Fruit fly (Drosophila melanogaster): Measurements from ENCODE around the gene mei-P26.

The mei-P26 gene

dm6 chrX:9215485-9215884, 52.4 kb downstream of the mei-P26 start, which contains the start of gene CG15368:
CG15368 (plus strand) TSS chrX:9215785.
- TF ChIP-seq CG7101 (tag; optimal IDR thresholded peaks at IDR 0.05) = no peak
- TF ChIP-seq CG11617 (GFP tag; optimal IDR thresholded peaks at IDR 0.05) = no peak
- TF ChIP-seq CG14711 (tag; optimal IDR thresholded peaks at IDR 0.05) = no peak
- TF ChIP-seq Hr96 (GFP tag; optimal IDR thresholded peaks at IDR 0.05) = no peak
- no peak for TF ChIP-seq ovo (GFP tag; optimal IDR thresholded peaks at IDR 0.05)
- no peak for TF ChIP-seq cic (GFP tag; optimal IDR thresholded peaks at IDR 0.05)
- no peak for TF ChIP-seq CG12768 (GFP tag; optimal IDR thresholded peaks at IDR 0.05)
- TF ChIP-seq CG1620 (GFP tag; optimal IDR thresholded peaks at IDR 0.05) = no peak
- no peak for TF ChIP-seq Crg-1 (GFP tag; optimal IDR thresholded peaks at IDR 0.05)
- TF ChIP-seq Clk (GFP tag; optimal IDR thresholded peaks at IDR 0.05) = no peak
- TF ChIP-seq pad (GFP tag; optimal IDR thresholded peaks at IDR 0.05) = no peak
- TF ChIP-seq tj (GFP tag; optimal IDR thresholded peaks at IDR 0.05) = no peak

dm6 chrX:9216572-9216971, 53.5 kb downstream of the mei-P26 start, which contains the start of gene CG15369:
CG15369 (plus strand) TSS chrX:9216872.
- no peak for TF ChIP-seq Clk (GFP tag; optimal IDR thresholded peaks at IDR 0.05)
- no peak for TF ChIP-seq CG1620 (GFP tag; optimal IDR thresholded peaks at IDR 0.05)
- no peak for TF ChIP-seq Crg-1 (GFP tag; optimal IDR thresholded peaks at IDR 0.05)
- TF ChIP-seq CG7101 (tag; optimal IDR thresholded peaks at IDR 0.05) = no peak
- TF ChIP-seq cnc (optimal IDR thresholded peaks at IDR 0.05) = no peak
- no peak for TF ChIP-seq Mnt (GFP tag; optimal IDR thresholded peaks at IDR 0.05)
- no peak for TF ChIP-seq CG12768 (GFP tag; optimal IDR thresholded peaks at IDR 0.05)
- TF ChIP-seq CG33017 (tag; optimal IDR thresholded peaks at IDR 0.05) = no peak
- no peak for TF ChIP-seq kay (GFP tag; ENCODE audit: borderline replicate concordance)

DNA sequence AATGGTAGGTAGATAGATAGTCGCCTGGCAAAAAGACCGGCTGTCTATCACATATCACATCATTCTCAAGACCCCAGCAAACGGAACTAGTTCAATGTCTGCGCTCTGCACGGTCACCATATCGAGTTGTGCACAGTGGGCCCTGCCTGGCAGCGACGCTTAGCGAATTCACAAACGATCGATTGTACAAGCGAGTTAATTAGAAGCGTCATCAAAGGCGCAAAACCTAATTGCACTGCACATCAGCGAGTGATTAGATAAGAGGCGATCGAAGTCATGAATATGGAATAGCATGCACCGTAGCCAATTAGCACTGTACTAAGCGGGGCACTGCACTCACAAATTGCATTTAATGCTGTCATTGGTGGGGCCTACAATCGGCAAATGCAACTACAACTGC, 57.4 kb downstream of the mei-P26 start:
- TF ChIP-seq CG7045 (GFP tag; optimal IDR thresholded peaks at IDR 0.05) (no peak), CG1620 (GFP tag; optimal IDR thresholded peaks at IDR 0.05) (no peak), cic (GFP tag; optimal IDR thresholded peaks at IDR 0.05) (no peak), bab1 (GFP tag; optimal IDR thresholded peaks at IDR 0.05) (peak; percentile 26), CG14711 (tag; optimal IDR thresholded peaks at IDR 0.05) (no peak), ovo (GFP tag; optimal IDR thresholded peaks at IDR 0.05) (no peak), CG33017 (tag; optimal IDR thresholded peaks at IDR 0.05) (peak; percentile 9), CG11617 (GFP tag; optimal IDR thresholded peaks at IDR 0.05) (no peak), toe (GFP tag; optimal IDR thresholded peaks at IDR 0.05) (no peak)

DNA sequence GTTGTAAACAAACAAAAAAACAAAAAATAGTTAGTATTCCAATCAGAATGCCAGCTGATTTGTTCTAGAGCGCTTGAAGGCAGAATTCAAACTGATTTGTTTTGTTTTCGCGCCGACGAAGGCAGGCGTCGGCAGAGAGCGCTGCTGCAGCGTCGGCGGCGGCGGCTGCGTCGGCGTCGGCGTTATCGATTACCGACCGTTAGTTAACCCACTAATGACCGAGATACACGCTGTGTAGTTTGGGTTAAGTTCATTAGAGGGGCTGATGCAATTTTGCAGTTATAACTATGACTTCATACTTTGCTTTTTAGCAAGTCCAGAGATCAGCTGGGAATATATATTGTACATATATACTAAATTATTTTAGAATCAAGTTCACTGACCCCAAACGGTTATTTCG, 60.1 kb downstream of the mei-P26 start, which contains the start of gene t:
Gene t (minus strand): TSS at position 76 of the 400 bp plus-strand sequence.
- TF ChIP-seq CG5204 (GFP tag; optimal IDR thresholded peaks at IDR 0.05) (peak; percentile 17), Hr96 (GFP tag; optimal IDR thresholded peaks at IDR 0.05) (no peak), CG1620 (GFP tag; optimal IDR thresholded peaks at IDR 0.05) (no peak), Crg-1 (GFP tag; optimal IDR thresholded peaks at IDR 0.05) (no peak), kay (GFP tag; ENCODE audit: borderline replicate concordance) (no peak), Mnt (GFP tag; optimal IDR thresholded peaks at IDR 0.05) (no peak), ovo (GFP tag; optimal IDR thresholded peaks at IDR 0.05) (no peak)

dm6 chrX:9224423-9224822, 61.4 kb downstream of the mei-P26 start:
- TF ChIP-seq CG1620 (GFP tag; optimal IDR thresholded peaks at IDR 0.05) = no peak
- TF ChIP-seq ovo (GFP tag; optimal IDR thresholded peaks at IDR 0.05) = peak; percentile 30

DNA sequence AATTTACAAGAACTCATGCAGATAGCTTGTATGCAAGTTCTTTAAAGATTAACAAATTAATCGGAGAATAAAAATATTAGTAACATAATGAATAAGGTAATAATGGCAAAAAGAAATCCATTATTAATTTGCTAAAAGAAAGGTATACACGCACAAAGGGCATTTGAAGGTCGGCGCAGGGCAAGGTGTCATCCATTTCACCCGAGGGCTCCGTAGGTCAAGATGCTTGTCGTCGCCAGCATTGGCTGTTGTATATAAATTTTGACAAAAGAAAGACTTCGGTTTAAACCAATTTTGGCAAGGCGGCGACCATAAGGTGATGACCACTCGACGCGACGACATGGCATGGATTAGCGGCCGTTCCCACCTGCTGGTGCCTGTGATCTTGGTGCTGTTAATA, 62.1 kb downstream of the mei-P26 start, which contains the start of gene CG15370:
Gene CG15370 (plus strand): TSS at position 301 of the 400 bp plus-strand sequence.
- no peak for TF ChIP-seq cic (GFP tag; optimal IDR thresholded peaks at IDR 0.05)

DNA sequence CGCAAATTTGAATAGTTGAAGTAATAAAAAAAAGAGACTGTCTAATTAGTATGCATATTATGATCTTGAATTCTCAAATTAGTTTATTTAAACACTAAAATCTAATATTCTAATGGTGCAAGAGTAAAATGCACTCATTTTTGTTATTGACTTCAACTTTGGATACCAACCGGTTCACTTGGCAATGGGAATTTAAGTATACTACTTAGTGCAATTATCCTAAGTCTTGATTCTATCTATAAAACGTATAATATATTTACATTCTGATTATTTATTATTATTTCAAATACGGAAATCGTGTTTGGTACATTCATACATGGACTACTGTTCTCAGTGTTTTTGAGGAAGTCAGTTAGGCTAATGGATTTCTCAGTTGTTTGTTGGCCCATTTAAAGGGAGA, 63.8 kb downstream of the mei-P26 start, which contains the start of gene Gr8a:
Gene Gr8a (plus strand): TSS at position 301 of the 400 bp plus-strand sequence.
- no peak for TF ChIP-seq toe (GFP tag; optimal IDR thresholded peaks at IDR 0.05)

dm6 chrX:9232199-9232598, 69.1 kb downstream of the mei-P26 start, which contains the start of gene CG12121:
CG12121 (minus strand) TSS chrX:9232378.
- TF ChIP-seq Crg-1 (GFP tag; optimal IDR thresholded peaks at IDR 0.05) = no peak
- TF ChIP-seq bab1 (GFP tag; optimal IDR thresholded peaks at IDR 0.05) = peak; percentile 65
- TF ChIP-seq CG5204 (GFP tag; optimal IDR thresholded peaks at IDR 0.05) = no peak
- peak; percentile 31 for TF ChIP-seq CG14711 (tag; optimal IDR thresholded peaks at IDR 0.05)
- TF ChIP-seq Mnt (GFP tag; optimal IDR thresholded peaks at IDR 0.05) = no peak
- TF ChIP-seq CG12768 (GFP tag; optimal IDR thresholded peaks at IDR 0.05) = no peak
- no peak for TF ChIP-seq ovo (GFP tag; optimal IDR thresholded peaks at IDR 0.05)

- no peak for TF ChIP-seq CG7101 (tag; optimal IDR thresholded peaks at IDR 0.05)
- no peak for TF ChIP-seq toe (GFP tag; optimal IDR thresholded peaks at IDR 0.05)
- TF ChIP-seq kay (GFP tag; ENCODE audit: borderline replicate concordance) = no peak
- TF ChIP-seq pad (GFP tag; optimal IDR thresholded peaks at IDR 0.05) = no peak
- TF ChIP-seq CG7045 (GFP tag; optimal IDR thresholded peaks at IDR 0.05) = no peak
- no peak for TF ChIP-seq Clk (GFP tag; optimal IDR thresholded peaks at IDR 0.05)
- TF ChIP-seq cic (GFP tag; optimal IDR thresholded peaks at IDR 0.05) = no peak
- TF ChIP-seq CG12768 (GFP tag; optimal IDR thresholded peaks at IDR 0.05) = no peak
Measured at dm6 chrX:9236485-9236884, 73.4 kb downstream of the mei-P26 start, which contains the start of gene Ir8a. Ir8a (minus strand) TSS chrX:9236585.
